Worm (Caenorhabditis elegans) whole organism, L2 larva: Measurements from ENCODE around the gene cki-1.
A peak's percentile ranks its signal among the peaks of the same experiment; 100 is the strongest.

Experiments
- C34F6.9 ChIP-seq: fragments of 150-350 bp; optimal IDR thresholded peaks from 2 replicates; lab custom pipeline; 2014; ENCODE audit warnings: missing biosample characterization, missing genetic modification characterization
- F13H6.1 ChIP-seq: sonication (generic microtip); optimal IDR thresholded peaks from 2 replicates; lab custom pipeline; 2016; ENCODE audit warnings: missing genetic modification characterization, missing compliant biosample characterization
- R02D3.7 ChIP-seq: fragments of 150-350 bp; optimal IDR thresholded peaks from 2 replicates; lab custom pipeline; 2014; ENCODE audit warnings: missing biosample characterization, missing genetic modification characterization
- Y55F3AM.14 ChIP-seq: fragments of 200-800 bp; sonication (Bioruptor generic); optimal IDR thresholded peaks from 2 replicates; lab custom pipeline; 2018; ENCODE audit warnings: mild to moderate bottlenecking, missing genetic modification characterization, missing compliant biosample characterization
- ZK546.5 ChIP-seq: sonication (generic microtip); optimal IDR thresholded peaks from 2 replicates; lab custom pipeline; 2017; ENCODE audit warnings: missing biosample characterization, missing genetic modification characterization
- alr-1 ChIP-seq: fragments of 150-350 bp; optimal IDR thresholded peaks from 2 replicates; lab custom pipeline; 2014; ENCODE audit warnings: missing biosample characterization, missing genetic modification characterization
- blmp-1 ChIP-seq: sonication (generic microtip); optimal IDR thresholded peaks from 2 replicates; lab custom pipeline; 2017; ENCODE audit warnings: missing genetic modification characterization, mild to moderate bottlenecking, missing compliant biosample characterization, antibody characterized with exemption, moderate library complexity; ENCODE audit not compliant: insufficient read depth
- ceh-16 ChIP-seq: fragments of 150-350 bp; optimal IDR thresholded peaks from 2 replicates; lab custom pipeline; 2014; ENCODE audit warnings: missing biosample characterization, missing genetic modification characterization
- ceh-82 ChIP-seq: fragments of 150-350 bp; optimal IDR thresholded peaks from 2 replicates; lab custom pipeline; 2014; ENCODE audit warnings: missing biosample characterization, missing genetic modification characterization
- crh-2 ChIP-seq: sonication (generic microtip); optimal IDR thresholded peaks from 2 replicates; lab custom pipeline; 2017; ENCODE audit warnings: missing biosample characterization, missing genetic modification characterization
- egl-27 ChIP-seq: sonication (generic microtip); optimal IDR thresholded peaks from 3 replicates; lab custom pipeline; 2017; ENCODE audit warnings: missing biosample characterization, missing genetic modification reagents, missing genetic modification characterization
- elt-1 ChIP-seq: fragments of 150-350 bp; optimal IDR thresholded peaks from 2 replicates; lab custom pipeline; 2014; ENCODE audit warnings: missing biosample characterization, missing genetic modification characterization
- elt-3 ChIP-seq: sonication (generic microtip); optimal IDR thresholded peaks from 2 replicates; lab custom pipeline; 2017; ENCODE audit warnings: missing biosample characterization, missing genetic modification characterization
- fos-1 ChIP-seq: fragments of 150-350 bp; optimal IDR thresholded peaks from 2 replicates; lab custom pipeline; 2014; ENCODE audit warnings: missing biosample characterization, missing genetic modification characterization
- lsy-2 ChIP-seq, 2 experiments: fragments of 150-350 bp in 1 of 2; sonication (generic microtip) in 1 of 2; optimal IDR thresholded peaks; 2 replicates each; lab custom pipeline; 2014 to 2017; ENCODE audit warnings: missing biosample characterization in 2 of 2, missing genetic modification characterization in 2 of 2
- mab-5 ChIP-seq: fragments of 150-350 bp; optimal IDR thresholded peaks from 2 replicates; lab custom pipeline; 2014; ENCODE audit warnings: missing biosample characterization, missing genetic modification characterization
- mbf-1 ChIP-seq: sonication (generic microtip); optimal IDR thresholded peaks from 2 replicates; lab custom pipeline; 2017; ENCODE audit warnings: missing biosample characterization, missing genetic modification characterization
- mdl-1 ChIP-seq, 2 experiments: fragments of 150-350 bp in 1 of 2; sonication (generic microtip) in 1 of 2; optimal IDR thresholded peaks; 2 replicates each; lab custom pipeline; 2017; ENCODE audit warnings: missing biosample characterization in 2 of 2, missing genetic modification characterization in 2 of 2
- nhr-10 ChIP-seq: sonication (generic microtip); optimal IDR thresholded peaks from 2 replicates; lab custom pipeline; 2017; ENCODE audit warnings: missing biosample characterization, missing genetic modification characterization
- nhr-11 ChIP-seq: fragments of 150-350 bp; optimal IDR thresholded peaks from 2 replicates; lab custom pipeline; 2014; ENCODE audit warnings: missing biosample characterization, missing genetic modification characterization
- nhr-129 ChIP-seq: fragments of 150-350 bp; optimal IDR thresholded peaks from 2 replicates; lab custom pipeline; 2014; ENCODE audit warnings: missing biosample characterization, missing genetic modification characterization
- nhr-21 ChIP-seq: fragments of 150-350 bp; optimal IDR thresholded peaks from 2 replicates; lab custom pipeline; 2014; ENCODE audit warnings: missing biosample characterization, missing genetic modification characterization
- nhr-23 ChIP-seq: fragments of 150-350 bp; optimal IDR thresholded peaks from 2 replicates; lab custom pipeline; 2014; ENCODE audit warnings: missing biosample characterization, missing genetic modification reagents, missing genetic modification characterization
- nhr-6 ChIP-seq: fragments of 150-350 bp; optimal IDR thresholded peaks from 2 replicates; lab custom pipeline; 2014; ENCODE audit warnings: missing biosample characterization, missing genetic modification characterization
- nhr-77 ChIP-seq: fragments of 150-350 bp; optimal IDR thresholded peaks from 2 replicates; lab custom pipeline; 2014; ENCODE audit warnings: missing biosample characterization, missing genetic modification characterization
- peb-1 ChIP-seq: fragments of 150-350 bp; optimal IDR thresholded peaks from 2 replicates; lab custom pipeline; 2014; ENCODE audit warnings: missing biosample characterization, missing genetic modification characterization
- sem-4 ChIP-seq: fragments of 150-350 bp; optimal IDR thresholded peaks from 2 replicates; lab custom pipeline; 2014; ENCODE audit warnings: missing biosample characterization, missing genetic modification reagents, missing genetic modification characterization
- skn-1 ChIP-seq: sonication (generic microtip); optimal IDR thresholded peaks from 2 replicates; lab custom pipeline; 2017; ENCODE audit warnings: missing biosample characterization, missing genetic modification characterization
- sma-3 ChIP-seq: sonication (generic microtip); optimal IDR thresholded peaks from 2 replicates; lab custom pipeline; 2016; ENCODE audit warnings: missing genetic modification reagents, missing genetic modification characterization, missing compliant biosample characterization
- sma-9 ChIP-seq, 2 experiments: fragments of 150-350 bp in 1 of 2; sonication (generic microtip) in 1 of 2; optimal IDR thresholded peaks; 2 replicates each; lab custom pipeline; 2014 to 2016; ENCODE audit warnings: missing genetic modification characterization in 2 of 2, mild to moderate bottlenecking in 1 of 2, missing biosample characterization in 1 of 2, missing compliant biosample characterization in 1 of 2, missing genetic modification reagents in 1 of 2, moderate library complexity in 1 of 2
- snpc-4 ChIP-seq: fragments of 150-350 bp; optimal IDR thresholded peaks from 2 replicates; lab custom pipeline; 2014; ENCODE audit warnings: missing biosample characterization, missing genetic modification characterization
- unc-55 ChIP-seq: fragments of 150-350 bp; sonication (generic microtip); optimal IDR thresholded peaks from 3 replicates; lab custom pipeline; 2014; ENCODE audit warnings: missing biosample characterization, missing genetic modification reagents, missing genetic modification characterization
- unc-62 ChIP-seq: fragments of 150-350 bp; optimal IDR thresholded peaks from 2 replicates; lab custom pipeline; 2014; ENCODE audit warnings: missing biosample characterization, missing genetic modification reagents, missing genetic modification characterization
- ztf-11 ChIP-seq: sonication (generic microtip); optimal IDR thresholded peaks from 2 replicates; lab custom pipeline; 2017; ENCODE audit warnings: missing biosample characterization, missing genetic modification characterization
- ztf-4 ChIP-seq: fragments of 150-350 bp; optimal IDR thresholded peaks from 2 replicates; lab custom pipeline; 2014; ENCODE audit warnings: missing biosample characterization, missing genetic modification characterization

The cki-1 gene

DNA sequence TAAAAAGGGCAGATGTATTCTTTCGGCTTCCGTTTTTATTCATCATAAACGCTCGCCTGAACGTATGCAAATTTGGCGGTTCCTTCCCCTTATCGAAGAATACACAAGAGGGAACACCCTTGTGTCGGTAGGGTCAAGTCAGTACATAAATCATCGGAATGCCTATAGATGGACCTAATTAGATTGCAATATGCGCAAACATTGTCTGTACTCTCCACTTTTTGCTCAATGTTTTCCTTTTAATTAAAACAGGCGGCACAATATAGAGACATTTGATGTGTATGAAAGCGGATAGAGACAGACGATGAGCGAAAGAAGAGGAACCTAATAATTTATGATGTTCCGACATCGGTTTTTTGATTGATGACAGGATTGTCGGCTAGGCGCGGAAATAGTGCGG, 3.2 kb downstream of the cki-1 start:
- peak; percentile 49 for TF ChIP-seq mab-5 (tag; lab: Kevin White, UChicago)
- no peak for TF ChIP-seq fos-1

DNA sequence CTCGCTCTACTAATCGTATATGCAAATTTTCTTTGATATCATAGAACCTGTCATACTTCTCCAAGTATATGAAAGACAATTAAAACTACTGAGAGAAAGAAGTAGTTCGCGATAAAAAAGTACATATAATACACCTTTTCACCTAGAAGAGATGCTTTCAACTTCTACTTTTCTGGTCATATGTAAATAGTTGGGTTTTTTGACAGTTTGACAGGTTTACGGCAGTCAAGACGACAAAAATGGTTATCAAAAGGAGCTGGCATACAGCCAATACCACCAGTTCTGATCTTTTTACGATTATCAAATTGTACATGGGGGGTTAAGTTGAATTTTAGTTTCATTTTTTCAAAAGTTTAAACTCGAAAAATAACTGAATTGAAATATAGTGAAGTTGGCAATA, 3.9 kb downstream of the cki-1 start:
- TF ChIP-seq nhr-21 (tag; lab: Kevin White, UChicago) (no peak), skn-1 (tag; lab: Kevin White, UChicago) (peak; percentile 30), alr-1 (tag; lab: Kevin White, UChicago) (no peak), Y55F3AM.14 (GFP tag; lab: Kevin White, UChicago) (no peak), fos-1 (peak; percentile 49), ztf-4 (tag; lab: Kevin White, UChicago) (no peak), nhr-6 (tag; lab: Kevin White, UChicago) (no peak)

DNA sequence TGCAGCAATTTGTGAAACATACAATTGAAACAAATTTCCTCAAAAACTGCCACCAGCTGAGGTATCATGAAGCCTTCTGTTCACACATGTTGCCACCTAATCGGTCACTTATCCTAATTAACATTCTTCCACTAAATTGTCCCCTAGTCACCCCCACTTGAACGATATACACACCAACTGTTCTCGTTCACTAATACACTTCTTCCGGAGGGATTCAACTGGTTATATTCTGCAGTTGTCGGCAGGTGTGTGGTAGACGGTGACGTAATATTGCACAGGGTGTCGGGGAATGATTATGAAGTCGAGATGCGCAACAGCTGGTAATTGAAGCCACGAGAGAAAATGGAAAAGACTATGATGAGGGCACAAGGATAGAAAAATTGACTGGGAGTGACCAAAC, 4.4 kb downstream of the cki-1 start:
- TF ChIP-seq unc-55 (GFP tag; lab: Kevin White, UChicago) (no peak), nhr-21 (tag; lab: Kevin White, UChicago) (no peak), sma-9 (GFP tag; optimal IDR thresholded peaks at IDR 0.05; lab: Kevin White, UChicago) (no peak), sma-9 (tag; optimal IDR thresholded peaks at IDR 0.05; lab: Kevin White, UChicago) (no peak), peb-1 (tag; lab: Kevin White, UChicago) (no peak), C34F6.9 (tag; lab: Kevin White, UChicago) (no peak), sma-3 (GFP tag; lab: Kevin White, UChicago) (no peak), nhr-129 (tag; lab: Kevin White, UChicago) (peak; percentile 34)

DNA sequence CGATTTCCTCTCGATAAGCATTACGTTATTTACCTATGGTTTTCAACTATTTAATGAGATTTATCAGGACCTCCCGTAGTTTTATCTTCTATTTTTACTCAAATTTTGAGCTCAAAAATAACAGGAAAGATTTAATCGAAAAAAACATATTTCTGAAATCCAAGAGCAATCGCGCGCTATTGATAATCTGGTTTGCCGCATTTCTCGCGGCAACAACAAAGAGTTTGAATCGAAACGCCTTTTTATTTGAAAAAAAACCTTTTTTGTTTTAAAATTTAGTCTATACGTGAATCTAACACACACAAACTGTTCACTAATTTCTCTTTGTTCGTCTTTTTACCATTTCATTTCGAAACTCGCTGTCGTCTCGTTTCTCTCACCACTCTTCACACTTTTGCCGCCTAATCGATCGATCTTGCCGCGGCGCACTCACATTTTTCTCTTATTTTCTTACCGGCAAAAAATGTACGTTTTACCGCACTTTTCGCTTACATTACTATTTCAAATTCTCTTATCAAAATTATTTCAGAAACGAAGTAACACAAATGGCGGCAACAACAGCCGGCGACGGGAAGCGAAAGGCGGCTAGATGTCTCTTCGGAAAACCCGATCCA, 5.2 kb downstream of the cki-1 start, which contains the start of gene cki-2:
Gene cki-2 (plus strand): TSS at position 337 of the 614 bp plus-strand sequence.
- TF ChIP-seq sma-9 (GFP tag; optimal IDR thresholded peaks at IDR 0.05; lab: Kevin White, UChicago): peak; percentile 26
- TF ChIP-seq sma-9 (tag; optimal IDR thresholded peaks at IDR 0.05; lab: Kevin White, UChicago): no peak
- no peak for TF ChIP-seq R02D3.7 (tag; lab: Kevin White, UChicago)
- TF ChIP-seq lsy-2 (tag; optimal IDR thresholded peaks at IDR 0.05; lab: Kevin White, UChicago): peak in 1 of 2 experiments; percentile 45
- peak; percentile 43 for TF ChIP-seq fos-1
- TF ChIP-seq peb-1 (tag; lab: Kevin White, UChicago): no peak
- TF ChIP-seq ztf-11: no peak
- TF ChIP-seq mbf-1: no peak
- TF ChIP-seq ZK546.5 (tag; lab: Kevin White, UChicago): no peak
- TF ChIP-seq unc-55 (GFP tag; lab: Kevin White, UChicago): peak; percentile 23
- TF ChIP-seq F13H6.1 (tag; lab: Kevin White, UChicago): no peak
- peak; percentile 28 for TF ChIP-seq C34F6.9 (tag; lab: Kevin White, UChicago)

DNA sequence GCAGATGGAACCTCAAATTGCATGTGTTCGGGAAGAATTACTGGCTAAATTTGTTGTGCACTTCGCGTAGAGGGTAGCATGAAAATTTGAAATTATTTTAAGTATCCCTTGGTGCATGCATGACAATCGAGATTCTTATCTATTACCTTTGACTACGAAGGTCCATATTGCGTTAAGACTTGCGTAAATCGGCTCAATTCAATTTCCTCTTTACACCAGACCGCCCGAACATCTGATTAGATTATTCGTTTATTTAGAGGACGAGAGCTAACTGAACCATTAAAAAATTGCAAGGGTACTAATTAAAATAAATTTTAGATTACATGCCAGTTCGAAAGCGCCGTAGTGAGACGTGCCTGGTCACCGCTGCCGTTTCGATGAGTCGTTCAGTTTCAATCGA, 6.5 kb downstream of the cki-1 start:
- TF ChIP-seq peb-1 (tag; lab: Kevin White, UChicago) (no peak), blmp-1 (tag; lab: Kevin White, UChicago) (no peak), crh-2 (tag; lab: Kevin White, UChicago) (no peak), nhr-10 (no peak), C34F6.9 (tag; lab: Kevin White, UChicago) (no peak)

DNA sequence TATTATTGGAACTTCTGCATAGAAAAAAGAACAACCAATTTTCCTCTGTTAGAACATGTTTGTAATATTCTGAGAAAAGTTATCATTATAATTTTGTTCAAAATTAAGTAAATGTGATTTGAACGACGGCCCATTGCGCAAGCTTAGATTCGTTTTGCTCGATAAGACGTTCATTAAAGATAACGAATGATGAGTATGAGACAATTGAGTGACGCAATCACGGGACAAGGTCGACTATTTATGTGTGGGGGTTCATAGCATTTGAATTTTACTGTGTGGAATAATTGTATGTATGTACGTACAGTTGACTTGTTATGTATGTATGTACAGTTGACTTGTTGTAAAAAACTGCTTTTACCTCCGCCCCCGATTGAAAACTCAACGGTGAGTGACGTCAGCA, 8.3 kb downstream of the cki-1 start:
- TF ChIP-seq mdl-1 (tag; optimal IDR thresholded peaks at IDR 0.05; lab: Kevin White, UChicago) (no peak), skn-1 (tag; lab: Kevin White, UChicago) (no peak), nhr-11 (tag; lab: Kevin White, UChicago) (no peak), sma-9 (GFP tag; optimal IDR thresholded peaks at IDR 0.05; lab: Kevin White, UChicago) (no peak), sma-9 (tag; optimal IDR thresholded peaks at IDR 0.05; lab: Kevin White, UChicago) (no peak), nhr-77 (tag; lab: Kevin White, UChicago) (no peak), crh-2 (tag; lab: Kevin White, UChicago) (no peak), ceh-16 (tag; lab: Kevin White, UChicago) (no peak), egl-27 (no peak), unc-62 (GFP tag; lab: Kevin White, UChicago) (no peak), blmp-1 (tag; lab: Kevin White, UChicago) (no peak), elt-1 (tag; lab: Kevin White, UChicago) (no peak), elt-3 (tag; lab: Kevin White, UChicago) (no peak), ceh-82 (tag; lab: Kevin White, UChicago) (no peak), sem-4 (tag; lab: Kevin White, UChicago) (no peak), fos-1 (no peak), snpc-4 (tag; lab: Kevin White, UChicago) (no peak), R02D3.7 (tag; lab: Kevin White, UChicago) (no peak), nhr-10 (no peak), nhr-129 (tag; lab: Kevin White, UChicago) (no peak), nhr-23 (tag; lab: Kevin White, UChicago) (no peak)
